Worm (Caenorhabditis elegans) whole organism, midembryonic: ENCODE measurements around the gene col-169.

ENCODE experiments used
- ref-1 ChIP-seq: fragments of 200-800 bp; sonication (Bioruptor generic); conservative IDR thresholded peaks from 2 replicates; pipeline ENCODE4 v1.3.6; 2022; ENCODE audit warnings: missing genetic modification reagents, missing genetic modification characterization, missing compliant biosample characterization
- ztf-29 ChIP-seq: fragments of 200-800 bp; sonication (Bioruptor generic); IDR thresholded peaks from 2 replicates; pipeline ENCODE4 v1.3.6; 2022; ENCODE audit warnings: missing genetic modification reagents, missing genetic modification characterization, missing compliant biosample characterization

- TF ChIP-seq ztf-29 (GFP tag; lab: Robert Waterston, UW) (no peak), ref-1 (no peak)
Observed at ce11 chrX:6280998-6281397, 48.0 kb upstream of the col-169 start.
